Worm (Caenorhabditis elegans) whole organism, L4/young adult: ENCODE results near the gene his-61.

Experiments used
- W03F9.2 ChIP-seq: fragments of 150-350 bp; optimal IDR thresholded peaks from 2 replicates; lab custom pipeline; 2014; ENCODE audit warnings: missing biosample characterization, missing genetic modification characterization
- dao-5 ChIP-seq: sonication (generic microtip); optimal IDR thresholded peaks from 2 replicates; lab custom pipeline; 2016; ENCODE audit warnings: missing genotype, missing genetic modification characterization, moderate library complexity, missing compliant biosample characterization
- him-1 ChIP-seq: sonication (generic microtip); optimal IDR thresholded peaks from 2 replicates; lab custom pipeline; 2016; ENCODE audit warnings: missing genotype, missing genetic modification reagents, missing genetic modification characterization, missing compliant biosample characterization

Gene his-61

DNA sequence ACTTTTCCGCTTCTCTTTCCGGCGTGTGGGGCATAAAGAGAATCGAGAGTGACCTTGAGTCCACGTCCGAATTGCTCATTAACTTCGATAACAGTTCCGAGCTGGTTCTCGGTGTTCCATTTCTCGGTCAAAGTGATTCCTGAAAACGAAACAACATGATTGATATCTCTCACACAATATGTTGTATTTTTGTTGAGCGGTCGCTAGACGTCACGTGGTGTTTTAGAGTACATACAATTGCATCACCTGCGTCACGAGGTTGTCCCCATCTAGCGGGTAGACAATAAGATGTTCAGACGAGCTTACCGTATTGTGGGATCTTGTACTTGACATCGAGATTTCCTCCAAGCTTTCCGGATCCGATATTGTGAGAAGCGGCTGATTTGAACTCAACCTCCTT, 21.3 kb upstream of the his-61 start:
- TF ChIP-seq dao-5 (tag; lab: Kevin White, UChicago), result no peak

ce11 chrIV:7506711-7507110, 20.7 kb upstream of the his-61 start:
- no peak for TF ChIP-seq him-1 (tag; lab: Kevin White, UChicago)
- no peak for TF ChIP-seq W03F9.2 (tag; lab: Kevin White, UChicago)

DNA sequence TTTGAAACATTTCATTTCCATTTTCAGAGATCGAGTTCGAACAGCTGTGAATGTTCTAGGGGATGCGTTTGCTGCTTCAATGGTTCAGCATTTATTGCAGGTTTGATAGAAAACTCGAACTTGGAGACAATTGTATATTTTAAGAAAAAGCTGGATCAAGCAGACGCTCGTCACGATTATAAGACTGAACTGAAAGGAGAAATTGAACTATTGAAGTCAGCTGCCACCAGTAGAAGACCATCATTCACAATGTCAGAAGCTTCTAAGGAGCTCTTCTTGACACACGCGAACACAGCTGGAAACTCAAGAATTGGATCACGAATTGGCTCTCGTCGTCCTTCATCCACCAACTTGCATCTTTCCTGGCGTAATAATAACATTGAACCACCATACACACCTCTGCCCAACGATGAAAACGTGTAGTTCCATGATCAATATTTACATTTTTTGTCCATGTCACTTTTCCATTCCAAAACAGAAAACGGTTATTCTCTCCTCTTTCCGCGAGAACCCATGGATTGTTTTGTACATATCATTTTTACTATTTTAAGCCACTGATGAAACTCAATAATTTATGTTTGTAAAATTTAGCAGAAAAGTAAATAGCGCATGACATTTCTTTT, 20.0 kb upstream of the his-61 start:
- TF ChIP-seq him-1 (tag; lab: Kevin White, UChicago) (no peak), W03F9.2 (tag; lab: Kevin White, UChicago) (no peak), dao-5 (tag; lab: Kevin White, UChicago) (no peak)

- TF ChIP-seq dao-5 (tag; lab: Kevin White, UChicago) (no peak), him-1 (tag; lab: Kevin White, UChicago) (no peak), W03F9.2 (tag; lab: Kevin White, UChicago) (no peak)
These were observed 17.3 kb upstream of the his-61 start, which contains the start of gene glt-6 for ce11 chrIV:7503322-7503721. TSS of gene glt-6 (plus strand) at chrIV:7503622.

- TF ChIP-seq dao-5 (tag; lab: Kevin White, UChicago) (no peak), him-1 (tag; lab: Kevin White, UChicago) (no peak), W03F9.2 (tag; lab: Kevin White, UChicago) (no peak)
These were observed 15.3 kb upstream of the his-61 start, which contains the start of gene F55G1.15 for ce11 chrIV:7501337-7501736. TSS of gene F55G1.15 (minus strand) at chrIV:7501437.

- TF ChIP-seq W03F9.2 (tag; lab: Kevin White, UChicago) (no peak), him-1 (tag; lab: Kevin White, UChicago) (no peak), dao-5 (tag; lab: Kevin White, UChicago) (no peak)
These were observed 14.9 kb upstream of the his-61 start for ce11 chrIV:7500924-7501323.

DNA sequence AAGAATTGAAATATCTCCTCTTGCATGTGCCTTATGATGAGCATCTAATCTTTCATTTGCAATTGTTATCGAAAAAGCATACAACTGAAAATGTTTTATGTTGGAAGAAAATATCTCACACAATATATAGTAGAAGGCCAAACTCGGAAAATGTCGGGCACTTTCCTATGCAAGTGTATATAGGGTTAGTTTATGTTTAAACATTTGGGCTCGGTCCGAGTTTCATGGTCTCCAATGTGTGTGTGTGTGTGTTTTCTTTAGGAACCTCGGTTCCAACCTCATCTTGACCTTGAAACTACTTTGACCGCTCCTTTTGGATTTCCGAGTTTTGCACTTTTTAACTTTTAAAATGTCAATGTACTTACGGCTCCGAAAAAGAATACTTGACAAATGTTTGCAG, 13.3 kb upstream of the his-61 start:
- TF ChIP-seq W03F9.2 (tag; lab: Kevin White, UChicago) (no peak), him-1 (tag; lab: Kevin White, UChicago) (no peak), dao-5 (tag; lab: Kevin White, UChicago) (no peak)

DNA sequence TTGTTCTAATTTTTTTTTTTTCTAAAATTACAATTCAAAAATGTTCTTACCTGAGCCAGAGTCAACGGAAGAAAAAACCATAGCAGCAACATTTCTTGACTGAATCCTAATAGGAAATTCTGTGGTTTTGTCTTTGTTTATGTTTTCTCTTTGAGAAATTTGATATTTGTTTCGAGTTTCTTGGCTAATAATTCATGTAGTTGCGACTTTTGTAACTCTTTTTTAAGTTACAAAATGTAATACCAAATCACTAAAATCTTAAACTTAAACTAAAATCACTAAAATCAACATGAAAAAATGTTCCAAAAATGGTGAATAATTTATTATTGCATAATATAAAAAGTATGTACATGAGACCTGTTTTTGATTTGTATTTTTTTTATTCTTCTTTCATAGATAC, 11.7 kb upstream of the his-61 start, which contains the start of gene egas-4:
Gene egas-4 (minus strand): TSS at position 101 of the 400 bp plus-strand sequence.
- no peak for TF ChIP-seq dao-5 (tag; lab: Kevin White, UChicago)
- TF ChIP-seq him-1 (tag; lab: Kevin White, UChicago), result no peak
- TF ChIP-seq W03F9.2 (tag; lab: Kevin White, UChicago), result no peak

DNA sequence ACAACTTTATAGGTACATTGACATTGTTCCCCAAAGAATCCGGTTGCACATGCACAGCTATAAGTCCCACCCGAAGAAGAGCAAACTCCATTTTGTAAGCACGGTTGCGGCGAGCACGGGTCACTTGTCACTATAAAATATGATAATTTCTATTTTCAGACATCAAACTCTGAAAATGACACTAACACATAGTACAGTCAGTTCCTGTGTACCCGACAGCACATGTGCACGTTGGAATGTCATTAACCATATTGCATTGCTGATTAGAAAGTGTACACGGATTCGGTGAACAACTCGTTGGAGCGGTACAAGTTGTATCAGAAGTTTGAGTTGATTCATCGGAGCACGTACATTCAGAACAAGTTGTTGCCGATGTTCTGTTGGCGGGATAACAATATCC, 11.2 kb upstream of the his-61 start:
- no peak for TF ChIP-seq W03F9.2 (tag; lab: Kevin White, UChicago)
- no peak for TF ChIP-seq dao-5 (tag; lab: Kevin White, UChicago)
- TF ChIP-seq him-1 (tag; lab: Kevin White, UChicago), result no peak

DNA sequence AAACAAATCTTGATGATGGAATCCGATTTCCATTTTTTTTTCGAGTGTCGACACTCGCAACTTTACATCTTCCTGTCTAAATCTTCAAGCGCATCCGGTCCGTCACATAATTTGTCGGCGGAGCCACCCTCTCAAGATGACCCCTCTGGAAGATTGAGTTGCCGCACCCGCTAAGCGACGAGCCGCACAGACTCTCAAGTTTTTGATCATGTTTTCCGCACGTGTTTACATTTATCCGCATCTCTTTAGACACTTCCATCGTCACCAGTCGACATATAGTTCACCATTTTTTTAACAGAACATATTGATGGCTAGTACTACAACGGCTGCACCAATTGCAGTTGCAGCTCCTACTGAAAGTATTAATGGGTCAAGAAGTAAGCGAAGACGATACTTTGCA, 5.4 kb upstream of the his-61 start, which contains the start of gene F55G1.1:
Gene F55G1.1 (plus strand): TSS at position 301 of the 400 bp plus-strand sequence.
- no peak for TF ChIP-seq W03F9.2 (tag; lab: Kevin White, UChicago)
- no peak for TF ChIP-seq him-1 (tag; lab: Kevin White, UChicago)

- TF ChIP-seq him-1 (tag; lab: Kevin White, UChicago), result no peak
These were observed 2.4 kb upstream of the his-61 start for ce11 chrIV:7488457-7488783.

- TF ChIP-seq him-1 (tag; lab: Kevin White, UChicago) (no peak), dao-5 (tag; lab: Kevin White, UChicago) (peak; percentile 12), W03F9.2 (tag; lab: Kevin White, UChicago) (no peak)
These were observed 1.8 kb upstream of the his-61 start, which contains the start of the genes his-60 and his-59 for ce11 chrIV:7487554-7488456. TSS of gene his-60 (minus strand) at chrIV:7487992. TSS of gene his-59 (plus strand) at chrIV:7488249.

DNA sequence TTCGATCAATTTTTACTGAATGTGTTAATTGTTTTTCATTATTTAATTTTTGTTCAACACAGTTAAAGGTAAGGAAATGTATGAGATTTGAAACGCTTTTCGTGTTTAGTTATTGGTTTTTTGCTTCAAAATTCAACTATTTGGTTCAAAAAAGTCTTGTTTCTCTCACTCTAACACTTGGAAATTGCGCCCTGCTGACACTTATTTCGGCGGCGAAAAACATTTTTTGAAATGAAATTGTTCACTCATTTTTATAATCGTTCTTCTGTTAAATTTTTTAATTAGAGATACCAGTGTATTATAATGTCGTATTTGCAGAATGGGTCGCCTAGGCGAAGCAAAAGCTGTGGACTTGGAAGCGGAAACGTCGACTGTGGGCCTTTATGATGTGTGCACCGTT, 7.9 kb downstream of the his-61 start, which contains the start of gene rod-1:
Gene rod-1 (plus strand): TSS at position 319 of the 400 bp plus-strand sequence.
- TF ChIP-seq dao-5 (tag; lab: Kevin White, UChicago) (no peak), W03F9.2 (tag; lab: Kevin White, UChicago) (no peak), him-1 (tag; lab: Kevin White, UChicago) (no peak)
